Worm (Caenorhabditis elegans) whole organism, midembryonic: ENCODE measurements around the gene gcy-23.

Experiments used
- T22C8.4 ChIP-seq: fragments of 200-800 bp; sonication (Bioruptor generic); IDR thresholded peaks from 2 replicates; pipeline ENCODE4 v1.3.6; 2022; ENCODE audit warnings: missing genetic modification characterization, missing compliant biosample characterization
- cog-1 ChIP-seq: sonication (generic microtip); optimal IDR thresholded peaks from 2 replicates; lab custom pipeline; 2016; ENCODE audit warnings: missing genetic modification characterization, missing compliant biosample characterization
- flt-1 ChIP-seq: fragments of 200-800 bp; sonication (Bioruptor generic); IDR thresholded peaks from 2 replicates; pipeline ENCODE4 v1.3.6; 2022; ENCODE audit warnings: missing genetic modification characterization, missing compliant biosample characterization
- klf-2 ChIP-seq: fragments of 200-800 bp; sonication (Bioruptor generic); conservative IDR thresholded peaks from 2 replicates; pipeline ENCODE4 v1.3.6; 2022; ENCODE audit warnings: missing genetic modification reagents, missing genetic modification characterization, missing compliant biosample characterization
- med-1 ChIP-seq: sonication (generic microtip); optimal IDR thresholded peaks from 2 replicates; lab custom pipeline; 2017; ENCODE audit warnings: missing genetic modification characterization, mild to moderate bottlenecking, missing compliant biosample characterization, antibody characterized with exemption, missing genetic modification reagents; ENCODE audit not compliant: insufficient read depth
- ref-1 ChIP-seq: fragments of 200-800 bp; sonication (Bioruptor generic); conservative IDR thresholded peaks from 2 replicates; pipeline ENCODE4 v1.3.6; 2022; ENCODE audit warnings: missing genetic modification reagents, missing genetic modification characterization, missing compliant biosample characterization
- tab-1 ChIP-seq: fragments of 200-800 bp; sonication (Bioruptor generic); IDR thresholded peaks from 2 replicates; pipeline ENCODE4 v1.3.6; 2022; ENCODE audit warnings: missing genetic modification characterization, missing compliant biosample characterization
- ztf-23 ChIP-seq: fragments of 200-800 bp; sonication (Bioruptor generic); IDR thresholded peaks from 2 replicates; pipeline ENCODE4 v1.3.6; 2022; ENCODE audit warnings: missing genetic modification reagents, missing genetic modification characterization, missing compliant biosample characterization
- ztf-29 ChIP-seq: fragments of 200-800 bp; sonication (Bioruptor generic); IDR thresholded peaks from 2 replicates; pipeline ENCODE4 v1.3.6; 2022; ENCODE audit warnings: missing genetic modification reagents, missing genetic modification characterization, missing compliant biosample characterization

Gene gcy-23

ce11 chrIV:3254443-3254842, 34.7 kb downstream of the gcy-23 start, which contains the start of gene dmd-9:
Gene dmd-9, minus strand, starts transcription at chrIV:3254543.
- no peak for TF ChIP-seq ztf-29 (GFP tag; lab: Robert Waterston, UW)
- no peak for TF ChIP-seq tab-1 (GFP tag; lab: Robert Waterston, UW)
- no peak for TF ChIP-seq ztf-23 (GFP tag; lab: Robert Waterston, UW)
- no peak for TF ChIP-seq T22C8.4 (GFP tag; lab: Robert Waterston, UW)
- TF ChIP-seq ref-1: no peak
- TF ChIP-seq klf-2 (GFP tag; lab: Robert Waterston, UW): no peak
- TF ChIP-seq cog-1 (tag; lab: Kevin White, UChicago): no peak
- no peak for TF ChIP-seq flt-1 (GFP tag; lab: Robert Waterston, UW)
- no peak for TF ChIP-seq med-1 (GFP tag; lab: Kevin White, UChicago)

- no peak for TF ChIP-seq ztf-29 (GFP tag; lab: Robert Waterston, UW)
- no peak for TF ChIP-seq tab-1 (GFP tag; lab: Robert Waterston, UW)
- no peak for TF ChIP-seq ztf-23 (GFP tag; lab: Robert Waterston, UW)
- TF ChIP-seq ref-1: no peak
- no peak for TF ChIP-seq T22C8.4 (GFP tag; lab: Robert Waterston, UW)
- no peak for TF ChIP-seq flt-1 (GFP tag; lab: Robert Waterston, UW)
- TF ChIP-seq med-1 (GFP tag; lab: Kevin White, UChicago): no peak
Measured at ce11 chrIV:3252047-3252446, 37.1 kb downstream of the gcy-23 start.

DNA sequence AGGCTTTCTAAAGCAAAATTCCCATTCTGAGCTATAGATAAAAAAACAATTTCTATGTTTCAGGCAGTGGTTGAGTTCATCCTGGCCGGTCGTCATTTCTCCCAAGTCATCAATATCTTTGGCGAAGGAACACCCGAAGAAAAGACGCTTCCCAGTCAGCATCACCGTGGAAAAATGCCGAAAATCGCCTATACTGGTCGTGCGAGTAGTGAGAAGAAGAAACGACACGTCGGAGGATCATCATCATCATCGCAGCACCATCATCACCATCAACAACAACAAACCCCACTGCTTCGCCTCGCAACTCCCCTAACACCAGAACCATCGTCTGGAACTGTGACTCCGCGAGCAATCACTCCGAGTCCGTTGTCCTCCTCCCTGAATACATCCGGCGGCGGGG, 37.6 kb downstream of the gcy-23 start:
- no peak for TF ChIP-seq flt-1 (GFP tag; lab: Robert Waterston, UW)
- TF ChIP-seq ztf-23 (GFP tag; lab: Robert Waterston, UW): no peak
- TF ChIP-seq T22C8.4 (GFP tag; lab: Robert Waterston, UW): no peak
- no peak for TF ChIP-seq klf-2 (GFP tag; lab: Robert Waterston, UW)
- TF ChIP-seq med-1 (GFP tag; lab: Kevin White, UChicago): no peak
- no peak for TF ChIP-seq ztf-29 (GFP tag; lab: Robert Waterston, UW)
- no peak for TF ChIP-seq tab-1 (GFP tag; lab: Robert Waterston, UW)

ce11 chrIV:3250020-3250419, 39.1 kb downstream of the gcy-23 start:
- TF ChIP-seq klf-2 (GFP tag; lab: Robert Waterston, UW): no peak
- TF ChIP-seq ztf-29 (GFP tag; lab: Robert Waterston, UW): no peak
- TF ChIP-seq T22C8.4 (GFP tag; lab: Robert Waterston, UW): no peak
- no peak for TF ChIP-seq med-1 (GFP tag; lab: Kevin White, UChicago)

- TF ChIP-seq ztf-23 (GFP tag; lab: Robert Waterston, UW): no peak
- no peak for TF ChIP-seq T22C8.4 (GFP tag; lab: Robert Waterston, UW)
- no peak for TF ChIP-seq cog-1 (tag; lab: Kevin White, UChicago)
- TF ChIP-seq med-1 (GFP tag; lab: Kevin White, UChicago): no peak
- TF ChIP-seq tab-1 (GFP tag; lab: Robert Waterston, UW): no peak
- no peak for TF ChIP-seq klf-2 (GFP tag; lab: Robert Waterston, UW)
- no peak for TF ChIP-seq flt-1 (GFP tag; lab: Robert Waterston, UW)
- TF ChIP-seq ztf-29 (GFP tag; lab: Robert Waterston, UW): no peak
- no peak for TF ChIP-seq ref-1
Measured at ce11 chrIV:3246873-3247272, 42.3 kb downstream of the gcy-23 start.

ce11 chrIV:3234269-3234668, 54.9 kb downstream of the gcy-23 start:
- no peak for TF ChIP-seq ref-1
- no peak for TF ChIP-seq ztf-29 (GFP tag; lab: Robert Waterston, UW)
- no peak for TF ChIP-seq T22C8.4 (GFP tag; lab: Robert Waterston, UW)
- TF ChIP-seq cog-1 (tag; lab: Kevin White, UChicago): no peak
- no peak for TF ChIP-seq tab-1 (GFP tag; lab: Robert Waterston, UW)
- TF ChIP-seq flt-1 (GFP tag; lab: Robert Waterston, UW): no peak
- no peak for TF ChIP-seq med-1 (GFP tag; lab: Kevin White, UChicago)
- no peak for TF ChIP-seq klf-2 (GFP tag; lab: Robert Waterston, UW)
- no peak for TF ChIP-seq ztf-23 (GFP tag; lab: Robert Waterston, UW)

DNA sequence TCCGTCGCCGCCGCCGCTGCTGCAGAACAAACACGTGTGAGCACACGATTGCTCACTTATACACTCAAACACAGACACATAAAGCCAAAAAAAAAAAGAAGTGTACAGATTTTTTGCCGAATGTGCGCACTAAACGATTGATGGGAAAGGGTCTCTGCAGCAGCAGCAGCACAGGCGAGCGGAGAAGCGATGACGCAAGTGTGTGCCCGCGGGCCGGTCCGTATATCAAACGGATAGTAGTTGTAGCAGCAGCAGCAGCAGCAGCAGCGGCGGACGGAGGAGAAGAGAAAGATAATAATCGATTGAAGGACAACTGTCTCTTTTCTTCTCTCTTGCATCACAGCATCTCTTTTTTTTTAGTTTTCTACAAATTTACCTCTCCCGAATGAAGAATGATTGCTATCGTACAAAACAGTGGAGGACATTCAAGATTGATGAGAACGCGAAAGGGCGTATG, 55.7 kb downstream of the gcy-23 start:
- TF ChIP-seq tab-1 (GFP tag; lab: Robert Waterston, UW) (no peak), flt-1 (GFP tag; lab: Robert Waterston, UW) (0 out of 2 replicates have a peak, but pooled peaks have one; percentile 3), ztf-29 (GFP tag; lab: Robert Waterston, UW) (peak; percentile 36; the same call in 1 of the 2 replicates)
